Fruit fly (Drosophila melanogaster): ENCODE data around the gene CG31642.

CG31642 gene

DNA sequence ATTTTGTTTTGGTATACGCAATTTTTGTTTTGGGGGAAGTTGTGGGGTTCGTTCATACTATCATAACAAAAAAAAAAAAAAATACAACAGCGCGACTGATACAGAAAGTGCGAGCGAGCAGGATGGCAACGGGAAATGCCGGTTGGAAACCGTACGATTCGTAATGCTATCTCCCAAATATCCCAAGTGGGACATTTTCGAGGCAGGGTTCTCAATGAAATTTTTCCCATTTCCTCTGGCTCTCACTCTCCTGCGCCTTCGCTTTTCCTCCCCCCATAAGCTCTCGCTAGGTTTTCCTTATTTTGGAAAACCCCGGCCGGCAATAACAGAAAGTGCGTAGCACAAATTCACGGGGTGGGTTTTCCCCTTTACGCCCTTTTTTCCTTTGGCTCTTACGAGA is 26.0 kb upstream of the CG31642 start (continued):
- TF ChIP-seq CG13287 (GFP tag; IDR thresholded peaks at IDR 0.05; ENCODE audit: partially characterized antibody), result no peak
- TF ChIP-seq wor (GFP tag; IDR thresholded peaks at IDR 0.05), result no peak
- TF ChIP-seq pum (GFP tag; optimal IDR thresholded peaks at IDR 0.05), result no peak
- TF ChIP-seq Hr51 (GFP tag; optimal IDR thresholded peaks at IDR 0.05), result no peak
- TF ChIP-seq oc (tag; optimal IDR thresholded peaks at IDR 0.05), result no peak
- no peak for TF ChIP-seq Stat92E (GFP tag; optimal IDR thresholded peaks at IDR 0.05)
- no peak for TF ChIP-seq pb (GFP tag; optimal IDR thresholded peaks at IDR 0.05)
- no peak for TF ChIP-seq CG10959 (GFP tag; IDR thresholded peaks at IDR 0.05)
- TF ChIP-seq rib (GFP tag; IDR thresholded peaks at IDR 0.05), result no peak
- TF ChIP-seq CG6175 (GFP tag; IDR thresholded peaks at IDR 0.05), result no peak
- TF ChIP-seq fd3F (GFP tag; optimal IDR thresholded peaks at IDR 0.05), result no peak
- no peak for TF ChIP-seq hb (GFP tag; IDR thresholded peaks at IDR 0.05; ENCODE audit: partially characterized antibody)
- TF ChIP-seq phol (tag; optimal IDR thresholded peaks at IDR 0.05), result peak; percentile 64
- peak; percentile 65; the same call in 1 of the 2 replicates for TF ChIP-seq seq (GFP tag; IDR thresholded peaks at IDR 0.05)
- TF ChIP-seq usp (GFP tag; optimal IDR thresholded peaks at IDR 0.05), result no peak
- TF ChIP-seq gcm2 (GFP tag; optimal IDR thresholded peaks at IDR 0.05), result no peak
- TF ChIP-seq CG1603 (tag; optimal IDR thresholded peaks at IDR 0.05), result no peak
- no peak for TF ChIP-seq ERR (GFP tag; optimal IDR thresholded peaks at IDR 0.05)
- TF ChIP-seq en (GFP tag; optimal IDR thresholded peaks at IDR 0.05), result no peak
- no peak for TF ChIP-seq ab (GFP tag; optimal IDR thresholded peaks at IDR 0.05)
- no peak for TF ChIP-seq kay (GFP tag; optimal IDR thresholded peaks at IDR 0.05)
- no peak for TF ChIP-seq peb (GFP tag; IDR thresholded peaks at IDR 0.05)
- no peak for TF ChIP-seq Gug (GFP tag; IDR thresholded peaks at IDR 0.05)
- TF ChIP-seq CG6765 (GFP tag; optimal IDR thresholded peaks at IDR 0.05), result no peak
- no peak for TF ChIP-seq Dp (GFP tag; optimal IDR thresholded peaks at IDR 0.05)
- peak; percentile 11 for TF ChIP-seq gsb-n (tag; optimal IDR thresholded peaks at IDR 0.05)
- TF ChIP-seq CG15514 (GFP tag; optimal IDR thresholded peaks at IDR 0.05), result no peak
- TF ChIP-seq slbo (GFP tag; IDR thresholded peaks at IDR 0.05), result no peak
- no peak for TF ChIP-seq unpg (GFP tag; optimal IDR thresholded peaks at IDR 0.05)
- TF ChIP-seq vvl (GFP tag; IDR thresholded peaks at IDR 0.05), result 0 out of 2 replicates have a peak, but pooled peaks have one; percentile 14
- TF ChIP-seq unc-4 (GFP tag; IDR thresholded peaks at IDR 0.05; ENCODE audit: partially characterized antibody), result no peak
- no peak for TF ChIP-seq CG4854 (GFP tag; optimal IDR thresholded peaks at IDR 0.05)
- TF ChIP-seq CG13624 (GFP tag; optimal IDR thresholded peaks at IDR 0.05), result peak; percentile 26
- no peak for TF ChIP-seq Sry-β (GFP tag; optimal IDR thresholded peaks at IDR 0.05)
- TF ChIP-seq CG18011 (GFP tag; optimal IDR thresholded peaks at IDR 0.05), result no peak
- TF ChIP-seq CG1233 (GFP tag; optimal IDR thresholded peaks at IDR 0.05), result no peak
- no peak for TF ChIP-seq CG4424 (GFP tag; optimal IDR thresholded peaks at IDR 0.05)
- TF ChIP-seq fu2 (GFP tag; optimal IDR thresholded peaks at IDR 0.05), result no peak
- no peak for TF ChIP-seq ems (GFP tag; optimal IDR thresholded peaks at IDR 0.05)
- TF ChIP-seq H2.0 (GFP tag; IDR thresholded peaks at IDR 0.05), result no peak
- no peak for TF ChIP-seq Max (GFP tag; optimal IDR thresholded peaks at IDR 0.05)
- TF ChIP-seq NFAT (GFP tag; IDR thresholded peaks at IDR 0.05), result no peak
- TF ChIP-seq CG3281 (GFP tag; optimal IDR thresholded peaks at IDR 0.05), result no peak
- no peak for TF ChIP-seq fru (optimal IDR thresholded peaks at IDR 0.05)
- no peak for TF ChIP-seq CG14050 (GFP tag; IDR thresholded peaks at IDR 0.05)
- TF ChIP-seq YL-1 (GFP tag; optimal IDR thresholded peaks at IDR 0.05), result no peak
- TF ChIP-seq chm (GFP tag; IDR thresholded peaks at IDR 0.05), result peak; percentile 57
- TF ChIP-seq NC2β (GFP tag; optimal IDR thresholded peaks at IDR 0.05), result no peak
- TF ChIP-seq Bteb2 (GFP tag; optimal IDR thresholded peaks at IDR 0.05), result no peak
- TF ChIP-seq sc (optimal IDR thresholded peaks at IDR 0.05), result no peak
- TF ChIP-seq sc (GFP tag; optimal IDR thresholded peaks at IDR 0.05), result no peak
- no peak for TF ChIP-seq CG31441 (GFP tag; IDR thresholded peaks at IDR 0.05)
- TF ChIP-seq CG5180 (GFP tag; optimal IDR thresholded peaks at IDR 0.05), result peak; percentile 58

Measured in whole organism, embryonic.